Worm (Caenorhabditis elegans) whole organism, L2 larva: ENCODE data around the gene srap-1.

Experiments
- R02D3.7 ChIP-seq: fragments of 150-350 bp; optimal IDR thresholded peaks from 2 replicates; lab custom pipeline; 2014; ENCODE audit warnings: missing biosample characterization, missing genetic modification characterization
- ama-1 ChIP-seq: fragments of 150-350 bp; optimal IDR thresholded peaks from 2 replicates; lab custom pipeline; 2018; ENCODE audit warnings: inconsistent platforms
- lin-13 ChIP-seq: fragments of 150-350 bp; optimal IDR thresholded peaks from 2 replicates; lab custom pipeline; 2014; ENCODE audit warnings: missing biosample characterization, missing genetic modification reagents, missing genetic modification characterization
- lin-39 ChIP-seq: fragments of 150-350 bp; optimal IDR thresholded peaks from 2 replicates; lab custom pipeline; 2014; ENCODE audit warnings: missing biosample characterization, missing genetic modification reagents, missing genetic modification characterization
- mdl-1 ChIP-seq, 2 experiments: fragments of 150-350 bp in 1 of 2; sonication (generic microtip) in 1 of 2; optimal IDR thresholded peaks; 2 replicates each; lab custom pipeline; 2017; ENCODE audit warnings: missing biosample characterization in 2 of 2, missing genetic modification characterization in 2 of 2
- nhr-11 ChIP-seq: fragments of 150-350 bp; optimal IDR thresholded peaks from 2 replicates; lab custom pipeline; 2014; ENCODE audit warnings: missing biosample characterization, missing genetic modification characterization
- nhr-237 ChIP-seq: fragments of 150-350 bp; optimal IDR thresholded peaks from 2 replicates; lab custom pipeline; 2014; ENCODE audit warnings: missing biosample characterization, missing genetic modification characterization
- nhr-25 ChIP-seq: fragments of 150-350 bp; sonication (generic microtip); optimal IDR thresholded peaks from 3 replicates; lab custom pipeline; 2014; ENCODE audit warnings: missing biosample characterization, missing genetic modification characterization
- nhr-6 ChIP-seq: fragments of 150-350 bp; optimal IDR thresholded peaks from 2 replicates; lab custom pipeline; 2014; ENCODE audit warnings: missing biosample characterization, missing genetic modification characterization
- snpc-4 ChIP-seq: fragments of 150-350 bp; optimal IDR thresholded peaks from 2 replicates; lab custom pipeline; 2014; ENCODE audit warnings: missing biosample characterization, missing genetic modification characterization
- unc-39 ChIP-seq: fragments of 150-350 bp; optimal IDR thresholded peaks from 2 replicates; lab custom pipeline; 2014; ENCODE audit warnings: missing biosample characterization, missing genetic modification characterization
- unc-55 ChIP-seq: fragments of 150-350 bp; sonication (generic microtip); optimal IDR thresholded peaks from 3 replicates; lab custom pipeline; 2014; ENCODE audit warnings: missing biosample characterization, missing genetic modification reagents, missing genetic modification characterization

ce11 chrII:11259766-11260165 lies 56.7 kb downstream of the srap-1 start:
- TF ChIP-seq snpc-4 (tag; lab: Kevin White, UChicago) (no peak), nhr-11 (tag; lab: Kevin White, UChicago) (no peak), ama-1 (lab: Kevin White, UChicago) (no peak), nhr-6 (tag; lab: Kevin White, UChicago) (no peak), lin-13 (GFP tag; lab: Kevin White, UChicago) (no peak), unc-55 (GFP tag; lab: Kevin White, UChicago) (no peak), R02D3.7 (no peak), nhr-237 (tag; lab: Kevin White, UChicago) (no peak), mdl-1 (tag; optimal IDR thresholded peaks at IDR 0.05; lab: Kevin White, UChicago) (no peak), lin-39 (tag; lab: Kevin White, UChicago) (no peak), nhr-25 (tag; lab: Kevin White, UChicago) (no peak), unc-39 (no peak)
